Fruit fly (Drosophila melanogaster): ENCODE measurements around the gene Drep4.

Drep4 gene

dm6 chr2L:13234610-13235489, 51.4 kb downstream of the Drep4 start, which contains the start of gene Mabi:
TSS of gene Mabi (minus strand) at chr2L:13234660.
- TF ChIP-seq OdsH (GFP tag; optimal IDR thresholded peaks at IDR 0.05): no peak
- TF ChIP-seq dac (GFP tag; optimal IDR thresholded peaks at IDR 0.05): no peak
- no peak for TF ChIP-seq Sox15 (GFP tag; optimal IDR thresholded peaks at IDR 0.05)
- TF ChIP-seq Hr39 (GFP tag; optimal IDR thresholded peaks at IDR 0.05): no peak
- TF ChIP-seq CG11902 (GFP tag; optimal IDR thresholded peaks at IDR 0.05): no peak
- TF ChIP-seq CG8632 (GFP tag; optimal IDR thresholded peaks at IDR 0.05): no peak
- no peak for TF ChIP-seq Ets96B (tag; optimal IDR thresholded peaks at IDR 0.05)
- TF ChIP-seq salr (GFP tag; optimal IDR thresholded peaks at IDR 0.05): no peak
- no peak for TF ChIP-seq Hr38 (GFP tag; optimal IDR thresholded peaks at IDR 0.05)
- TF ChIP-seq eg (GFP tag; IDR thresholded peaks at IDR 0.05): no peak
- TF ChIP-seq esn (GFP tag; optimal IDR thresholded peaks at IDR 0.05): no peak
- no peak for TF ChIP-seq CG16779 (tag; optimal IDR thresholded peaks at IDR 0.05)
- no peak for TF ChIP-seq CG31627 (GFP tag; optimal IDR thresholded peaks at IDR 0.05)

Data from whole organism, prepupa.